Fruit fly (Drosophila melanogaster): ENCODE data around the gene CG42709.

Gene CG42709

DNA sequence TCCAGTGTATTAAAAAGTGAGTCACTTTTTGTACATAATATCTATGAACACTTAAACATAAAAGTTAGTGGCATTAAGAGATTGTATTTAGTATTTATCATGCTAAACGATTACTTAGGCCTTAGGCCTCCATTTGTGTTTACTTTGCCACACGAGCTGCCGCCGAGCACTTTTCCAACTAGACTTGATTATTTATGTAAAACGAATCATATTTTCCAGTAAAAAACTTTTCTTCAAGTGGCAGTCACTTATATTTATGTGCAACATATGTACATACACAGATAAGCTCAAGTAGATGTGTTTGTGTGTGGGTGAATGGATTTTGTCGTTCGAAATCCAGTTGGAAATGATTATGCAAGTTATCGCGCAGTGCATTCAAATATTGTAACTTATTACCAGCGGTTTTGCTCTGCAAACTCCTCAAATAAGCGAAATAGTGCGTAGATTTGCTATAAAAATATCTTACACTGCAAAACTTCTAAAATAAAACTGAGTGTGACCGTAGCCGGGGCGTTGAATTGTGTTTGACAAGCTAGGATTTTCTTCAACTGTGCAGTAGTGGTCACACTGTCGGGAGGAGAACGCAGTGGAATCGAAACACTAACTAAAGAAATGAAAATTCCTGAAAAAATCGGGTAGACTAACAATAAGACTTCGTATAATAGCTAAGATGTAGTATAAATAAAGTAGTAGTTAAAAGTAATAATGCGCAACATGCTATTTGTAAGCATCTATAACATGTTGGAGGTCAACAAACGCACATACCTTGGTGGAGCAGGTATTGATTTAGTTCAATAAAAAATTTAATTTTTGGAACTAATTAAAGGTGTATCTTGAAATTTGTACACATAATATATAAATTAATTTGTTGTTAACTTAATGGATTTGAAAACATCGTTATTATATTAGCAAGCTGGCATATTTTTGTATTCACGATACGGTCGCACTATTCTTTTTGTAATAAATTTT lies 40.1 kb upstream of the CG42709 start, which contains the start of the genes Klc and CG10984 (continued):
- peak; percentile 56 for TF ChIP-seq Six4 (GFP tag; optimal IDR thresholded peaks at IDR 0.05)
- peak; percentile 58 for TF ChIP-seq eyg (GFP tag; optimal IDR thresholded peaks at IDR 0.05)
- no peak for TF ChIP-seq CG6813 (GFP tag; optimal IDR thresholded peaks at IDR 0.05)
- peak; percentile 51 to 77 for TF ChIP-seq Pdp1 (GFP tag; optimal IDR thresholded peaks at IDR 0.05)
- peak; percentile 48 for TF ChIP-seq phol (tag; optimal IDR thresholded peaks at IDR 0.05)
- no peak for TF ChIP-seq Aef1 (GFP tag; IDR thresholded peaks at IDR 0.05)
- TF ChIP-seq kay (GFP tag; optimal IDR thresholded peaks at IDR 0.05): peak; percentile 90
- TF ChIP-seq Jarid2 (GFP tag; optimal IDR thresholded peaks at IDR 0.05): no peak
- TF ChIP-seq eve (GFP tag; optimal IDR thresholded peaks at IDR 0.05): peak in 1 of 2 experiments; percentile 87
- peak; percentile 67 for TF ChIP-seq H2.0 (GFP tag; IDR thresholded peaks at IDR 0.05)
- peak; percentile 90 for TF ChIP-seq gfzf (GFP tag; optimal IDR thresholded peaks at IDR 0.05)
- TF ChIP-seq CTCF (GFP tag; optimal IDR thresholded peaks at IDR 0.05): no peak
- peak; percentile 60 for TF ChIP-seq Xbp1 (GFP tag; optimal IDR thresholded peaks at IDR 0.05)
- TF ChIP-seq CG8290 (GFP tag; optimal IDR thresholded peaks at IDR 0.05): no peak
- no peak for TF ChIP-seq CG8290 (tag; optimal IDR thresholded peaks at IDR 0.05)
- TF ChIP-seq CG10147 (GFP tag; optimal IDR thresholded peaks at IDR 0.05): peak; percentile 56
- no peak for TF ChIP-seq B-H2 (GFP tag; optimal IDR thresholded peaks at IDR 0.05)
- no peak for TF ChIP-seq CG5180 (GFP tag; optimal IDR thresholded peaks at IDR 0.05)
- 0 out of 2 replicates have a peak, but pooled peaks have one; percentile 20 for TF ChIP-seq sim (GFP tag; IDR thresholded peaks at IDR 0.05)
- TF ChIP-seq ranshi (GFP tag; IDR thresholded peaks at IDR 0.05): peak; percentile 70; the same call in 1 of the 2 replicates
- TF ChIP-seq CoRest (tag; optimal IDR thresholded peaks at IDR 0.05): peak; percentile 50
- peak; percentile 24 to 57 for TF ChIP-seq dpn (GFP tag; optimal IDR thresholded peaks at IDR 0.05)
- no peak for TF ChIP-seq emc (GFP tag; optimal IDR thresholded peaks at IDR 0.05)
- TF ChIP-seq gce (GFP tag; IDR thresholded peaks at IDR 0.05): no peak; the same call in 1 of the 3 replicates
- peak; percentile 44 for TF ChIP-seq Sry-δ (GFP tag; optimal IDR thresholded peaks at IDR 0.05)
- TF ChIP-seq bowl (GFP tag; IDR thresholded peaks at IDR 0.05): peak; percentile 37; the same call in 1 of the 2 replicates
- TF ChIP-seq tio (GFP tag; optimal IDR thresholded peaks at IDR 0.05): peak; percentile 28
- TF ChIP-seq Poxn (GFP tag; IDR thresholded peaks at IDR 0.05): no peak
- peak; percentile 54; the same call in 1 of the 2 replicates for TF ChIP-seq danr (GFP tag; IDR thresholded peaks at IDR 0.05)
- no peak for TF ChIP-seq gsb-n (tag; optimal IDR thresholded peaks at IDR 0.05)
- TF ChIP-seq cato (GFP tag; optimal IDR thresholded peaks at IDR 0.05; ENCODE audit: borderline replicate concordance): peak; percentile 11
- TF ChIP-seq Dek (tag; optimal IDR thresholded peaks at IDR 0.05): no peak
- no peak for TF ChIP-seq HLH4C (GFP tag; IDR thresholded peaks at IDR 0.05; ENCODE audit: partially characterized antibody)
- TF ChIP-seq CG4404 (GFP tag; IDR thresholded peaks at IDR 0.05): no peak
- peak; percentile 55 for TF ChIP-seq CG33213 (GFP tag; optimal IDR thresholded peaks at IDR 0.05)
- TF ChIP-seq Hr39 (optimal IDR thresholded peaks at IDR 0.05): no peak
- TF ChIP-seq CG10321 (GFP tag; IDR thresholded peaks at IDR 0.05): no peak
- no peak for TF ChIP-seq CG3995 (GFP tag; optimal IDR thresholded peaks at IDR 0.05)
- TF ChIP-seq CG12219 (GFP tag; optimal IDR thresholded peaks at IDR 0.05): no peak
- no peak for TF ChIP-seq psq (GFP tag; optimal IDR thresholded peaks at IDR 0.05)
- peak; percentile 74 for TF ChIP-seq Atf6 (GFP tag; IDR thresholded peaks at IDR 0.05)
- TF ChIP-seq Med (GFP tag): peak; percentile 94
- no peak for TF ChIP-seq D (optimal IDR thresholded peaks at IDR 0.05)
- TF ChIP-seq D (GFP tag; optimal IDR thresholded peaks at IDR 0.05): peak; percentile 18
- TF ChIP-seq so (GFP tag; IDR thresholded peaks at IDR 0.05): no peak
- peak; percentile 37 for TF ChIP-seq CG4328 (GFP tag; optimal IDR thresholded peaks at IDR 0.05)
- no peak for TF ChIP-seq sna (GFP tag; IDR thresholded peaks at IDR 0.05; ENCODE audit: partially characterized antibody)
- no peak for TF ChIP-seq lmd (GFP tag; IDR thresholded peaks at IDR 0.05)
- TF ChIP-seq Hsf (GFP tag; optimal IDR thresholded peaks at IDR 0.05): peak; percentile 61
- TF ChIP-seq ash1 (GFP tag; optimal IDR thresholded peaks at IDR 0.05): no peak
